Fruit fly (Drosophila melanogaster): Measurements from ENCODE around the gene CG4325.
A peak's percentile ranks its signal among the peaks of the same experiment; 100 is the strongest.

Gene CG4325

DNA sequence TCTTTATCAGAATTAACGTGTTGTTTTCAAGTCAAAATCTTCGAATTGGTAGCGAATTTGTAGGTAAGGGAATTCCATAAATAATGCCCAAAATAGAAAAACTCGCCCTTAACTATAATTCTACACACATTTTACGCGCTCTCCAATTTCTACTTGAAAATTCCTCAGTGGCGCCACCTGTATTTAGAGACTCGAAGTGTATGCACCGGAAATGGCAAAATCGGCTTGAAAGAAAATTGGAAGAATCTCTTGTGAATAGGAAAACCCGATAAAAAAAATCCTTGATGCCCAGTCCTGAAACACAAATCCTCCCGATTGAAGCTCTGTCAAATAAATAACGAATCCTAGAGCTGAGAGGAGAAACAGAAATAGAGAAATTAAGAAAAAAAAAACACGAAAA lies 37.8 kb downstream of the CG4325 start (continued):
- TF ChIP-seq ewg (GFP tag; optimal IDR thresholded peaks at IDR 0.05) (peak; percentile 59), CG7928 (GFP tag; optimal IDR thresholded peaks at IDR 0.05) (peak; percentile 5), dmrt99B (tag; optimal IDR thresholded peaks at IDR 0.05) (peak; percentile 66), CG6254 (GFP tag; optimal IDR thresholded peaks at IDR 0.05) (peak; percentile 64), Sox102F (GFP tag; optimal IDR thresholded peaks at IDR 0.05) (no peak), CG4617 (GFP tag; optimal IDR thresholded peaks at IDR 0.05; ENCODE audit: borderline replicate concordance) (no peak), D19A (tag; optimal IDR thresholded peaks at IDR 0.05) (peak; percentile 56), Bdp1 (GFP tag; optimal IDR thresholded peaks at IDR 0.05) (peak; percentile 34), trh (GFP tag; optimal IDR thresholded peaks at IDR 0.05) (peak; percentile 26), org-1 (GFP tag; optimal IDR thresholded peaks at IDR 0.05) (no peak), CG34422 (GFP tag; IDR thresholded peaks at IDR 0.05) (peak; percentile 77; the same call in 2 of the 3 replicates), CG8290 (GFP tag; optimal IDR thresholded peaks at IDR 0.05) (peak; percentile 83), CG8290 (tag; optimal IDR thresholded peaks at IDR 0.05) (peak in 1 of 2 experiments; percentile 72), kni (GFP tag; optimal IDR thresholded peaks at IDR 0.05) (peak; percentile 81), CG8944 (GFP tag; optimal IDR thresholded peaks at IDR 0.05) (peak; percentile 12), bbx (GFP tag; IDR thresholded peaks at IDR 0.05; ENCODE audit: partially characterized antibody) (peak; percentile 28; the same call in 1 of the 2 replicates), CG11723 (GFP tag; optimal IDR thresholded peaks at IDR 0.05) (peak; percentile 45), CG3995 (GFP tag; optimal IDR thresholded peaks at IDR 0.05) (peak; percentile 20), h (optimal IDR thresholded peaks at IDR 0.05) (no peak), Rx (GFP tag; IDR thresholded peaks at IDR 0.05) (peak; percentile 30; the same call in 1 of the 2 replicates), CG14014 (GFP tag; IDR thresholded peaks at IDR 0.05) (peak; percentile 67; the same call in 1 of the 2 replicates), Mrtf (GFP tag; IDR thresholded peaks at IDR 0.05) (peak; percentile 47; the same call in 2 of the 3 replicates), CG17385 (GFP tag; optimal IDR thresholded peaks at IDR 0.05) (peak; percentile 77), NK7.1 (GFP tag; optimal IDR thresholded peaks at IDR 0.05) (peak; percentile 44), CG2199 (GFP tag; IDR thresholded peaks at IDR 0.05) (peak; percentile 70; the same call in 1 of the 3 replicates), Max (GFP tag; optimal IDR thresholded peaks at IDR 0.05) (peak; percentile 28), chm (GFP tag; IDR thresholded peaks at IDR 0.05) (peak; percentile 78), Blimp-1 (GFP tag; optimal IDR thresholded peaks at IDR 0.05) (peak; percentile 47), Dll (GFP tag; IDR thresholded peaks at IDR 0.05; ENCODE audit: partially characterized antibody) (no peak), YL-1 (GFP tag; optimal IDR thresholded peaks at IDR 0.05) (peak; percentile 57), wor (GFP tag; IDR thresholded peaks at IDR 0.05) (no peak), CG5180 (GFP tag; optimal IDR thresholded peaks at IDR 0.05) (peak; percentile 51), sens (GFP tag) (peak; percentile 90), ab (GFP tag; optimal IDR thresholded peaks at IDR 0.05) (no peak), MTF-1 (GFP tag; optimal IDR thresholded peaks at IDR 0.05; ENCODE audit: borderline replicate concordance) (peak; percentile 92), crc (GFP tag; optimal IDR thresholded peaks at IDR 0.05) (peak; percentile 42), amos (GFP tag; IDR thresholded peaks at IDR 0.05; ENCODE audit: partially characterized antibody) (peak; percentile 52), trem (tag; optimal IDR thresholded peaks at IDR 0.05) (peak; percentile 53), pfk (GFP tag; optimal IDR thresholded peaks at IDR 0.05) (peak; percentile 53), dan (GFP tag; IDR thresholded peaks at IDR 0.05) (no peak), CG4820 (GFP tag; optimal IDR thresholded peaks at IDR 0.05) (peak; percentile 31), CG7963 (GFP tag; IDR thresholded peaks at IDR 0.05; ENCODE audit: partially characterized antibody) (0 out of 3 replicates have a peak, but pooled peaks have one; percentile 17), CG12071 (GFP tag; optimal IDR thresholded peaks at IDR 0.05) (peak; percentile 78), zfh2 (GFP tag; optimal IDR thresholded peaks at IDR 0.05) (no peak), nmo (GFP tag; optimal IDR thresholded peaks at IDR 0.05) (peak; percentile 58), CG7745 (tag; optimal IDR thresholded peaks at IDR 0.05) (no peak), CG3281 (GFP tag; optimal IDR thresholded peaks at IDR 0.05) (peak; percentile 62), CG15011 (GFP tag; optimal IDR thresholded peaks at IDR 0.05) (peak; percentile 65), chif (GFP tag; optimal IDR thresholded peaks at IDR 0.05) (peak; percentile 14 to 64), Dip2 (GFP tag; IDR thresholded peaks at IDR 0.05) (peak; percentile 90), CG12155 (GFP tag; optimal IDR thresholded peaks at IDR 0.05) (no peak)
